Worm (Caenorhabditis elegans): ENCODE measurements around the gene F18H3.4.
A peak's percentile ranks its signal among the peaks of the same experiment; 100 is the strongest.

The F18H3.4 gene

ce11 chrX:13532424-13533309 lies 3.8 kb downstream of the F18H3.4 start, which contains the start of gene acr-12 (continued):
- no peak for TF ChIP-seq mes-2 (tag; optimal IDR thresholded peaks at IDR 0.05; ENCODE audit: poor library complexity, severe bottlenecking)
- no peak for TF ChIP-seq unc-130 (GFP tag; optimal IDR thresholded peaks at IDR 0.05)
- TF ChIP-seq mdl-1 (tag; optimal IDR thresholded peaks at IDR 0.05), result no peak
- TF ChIP-seq Y75B8A.6 (GFP tag; IDR thresholded peaks at IDR 0.05), result no peak
- TF ChIP-seq nhr-48 (tag; optimal IDR thresholded peaks at IDR 0.05), result no peak
- TF ChIP-seq cey-2 (tag; optimal IDR thresholded peaks at IDR 0.05; ENCODE audit: borderline replicate concordance, insufficient read depth), result no peak
- TF ChIP-seq nhr-11 (tag; optimal IDR thresholded peaks at IDR 0.05), result no peak
- TF ChIP-seq unc-62 (GFP tag; optimal IDR thresholded peaks at IDR 0.05 in 1 of 2), result peak in 1 of 2 experiments; percentile 93
- no peak for TF ChIP-seq unc-62 (tag; optimal IDR thresholded peaks at IDR 0.05)

ce11 chrX:13536759-13537158 lies 7.9 kb downstream of the F18H3.4 start, which contains the start of gene R01E6.5:
Gene R01E6.5, plus strand, starts transcription at chrX:13537059.
- no peak for TF ChIP-seq fos-1 (tag; optimal IDR thresholded peaks at IDR 0.05)
- no peak for TF ChIP-seq mxl-3 (GFP tag; optimal IDR thresholded peaks at IDR 0.05)
- no peak for TF ChIP-seq lim-7 (GFP tag; IDR thresholded peaks at IDR 0.05)
- TF ChIP-seq F44E2.7 (GFP tag; IDR thresholded peaks at IDR 0.05), result no peak
- TF ChIP-seq hlh-11 (tag; optimal IDR thresholded peaks at IDR 0.05), result no peak
- no peak for TF ChIP-seq madf-9 (GFP tag; conservative IDR thresholded peaks at IDR 0.05)
- no peak for TF ChIP-seq ceh-82 (tag; optimal IDR thresholded peaks at IDR 0.05)
- no peak for TF ChIP-seq egl-43 (GFP tag; IDR thresholded peaks at IDR 0.05)
- no peak for TF ChIP-seq F10B5.3 (tag; optimal IDR thresholded peaks at IDR 0.05)
- TF ChIP-seq jun-1 (tag; optimal IDR thresholded peaks at IDR 0.05), result no peak
- no peak for TF ChIP-seq tra-1 (GFP tag; IDR thresholded peaks at IDR 0.05)
- no peak for TF ChIP-seq ceh-28 (tag; optimal IDR thresholded peaks at IDR 0.05)
- no peak for TF ChIP-seq nhr-6 (tag; optimal IDR thresholded peaks at IDR 0.05)

ce11 chrX:13539701-13540100 lies 10.8 kb downstream of the F18H3.4 start:
- peak in 1 of 2 experiments; percentile 51 for TF ChIP-seq mdl-1 (tag; optimal IDR thresholded peaks at IDR 0.05)
- TF ChIP-seq egl-43 (GFP tag; IDR thresholded peaks at IDR 0.05), result no peak
- no peak for TF ChIP-seq Y105C5A.15 (GFP tag; IDR thresholded peaks at IDR 0.05)
- no peak for TF ChIP-seq dmd-8 (GFP tag; IDR thresholded peaks at IDR 0.05)
- no peak for TF ChIP-seq cey-2 (tag; optimal IDR thresholded peaks at IDR 0.05; ENCODE audit: borderline replicate concordance, insufficient read depth)
- TF ChIP-seq daf-12 (tag; optimal IDR thresholded peaks at IDR 0.05), result no peak
- TF ChIP-seq dmd-6 (GFP tag; IDR thresholded peaks at IDR 0.05), result peak; percentile 58
- TF ChIP-seq ceh-44 (GFP tag; IDR thresholded peaks at IDR 0.05), result no peak
- TF ChIP-seq spr-1 (tag; optimal IDR thresholded peaks at IDR 0.05), result no peak
- TF ChIP-seq lsy-2 (tag; optimal IDR thresholded peaks at IDR 0.05), result peak in 1 of 2 experiments; percentile 35
- TF ChIP-seq rbr-2 (tag; optimal IDR thresholded peaks at IDR 0.05), result no peak
- no peak for TF ChIP-seq pqm-1 (tag; optimal IDR thresholded peaks at IDR 0.05)
- TF ChIP-seq nhr-48 (tag; optimal IDR thresholded peaks at IDR 0.05), result no peak
- TF ChIP-seq zfp-2 (tag; optimal IDR thresholded peaks at IDR 0.05), result no peak
- TF ChIP-seq F10B5.3 (tag; optimal IDR thresholded peaks at IDR 0.05), result no peak
- TF ChIP-seq F37D6.2 (tag; optimal IDR thresholded peaks at IDR 0.05), result no peak
- TF ChIP-seq nhr-41 (GFP tag; IDR thresholded peaks at IDR 0.05), result no peak
- TF ChIP-seq T26A8.4 (GFP tag; IDR thresholded peaks at IDR 0.05), result no peak
- TF ChIP-seq mdt-29 (GFP tag; IDR thresholded peaks at IDR 0.05), result no peak
- TF ChIP-seq unc-130 (GFP tag; optimal IDR thresholded peaks at IDR 0.05), result no peak
- no peak for TF ChIP-seq lin-38 (GFP tag; IDR thresholded peaks at IDR 0.05)
- TF ChIP-seq hlh-11 (tag; optimal IDR thresholded peaks at IDR 0.05), result peak; percentile 61
- no peak for TF ChIP-seq mxl-2 (GFP tag; conservative IDR thresholded peaks at IDR 0.05)
- TF ChIP-seq hmg-1.1 (GFP tag; IDR thresholded peaks at IDR 0.05), result no peak
- TF ChIP-seq mes-2 (tag; optimal IDR thresholded peaks at IDR 0.05; ENCODE audit: poor library complexity, severe bottlenecking), result no peak
- peak in 1 of 2 experiments; percentile 96 for TF ChIP-seq unc-62 (GFP tag; optimal IDR thresholded peaks at IDR 0.05 in 1 of 2)
- no peak for TF ChIP-seq unc-62 (tag; optimal IDR thresholded peaks at IDR 0.05)
- peak; percentile 13 for TF ChIP-seq nhr-10 (tag; optimal IDR thresholded peaks at IDR 0.05)
- TF ChIP-seq hlh-30 (tag; optimal IDR thresholded peaks at IDR 0.05; ENCODE audit: insufficient read depth), result peak; percentile 52
- no peak for TF ChIP-seq ceh-20 (GFP tag; IDR thresholded peaks at IDR 0.05)
- peak; percentile 13 for TF ChIP-seq nhr-11 (tag; optimal IDR thresholded peaks at IDR 0.05)
- TF ChIP-seq daf-16 (GFP tag; optimal IDR thresholded peaks at IDR 0.05), result no peak
- peak; percentile 25 for TF ChIP-seq daf-16 (tag; optimal IDR thresholded peaks at IDR 0.05)
- TF ChIP-seq lir-3 (tag; optimal IDR thresholded peaks at IDR 0.05), result no peak
- no peak for TF ChIP-seq ceh-28 (tag; optimal IDR thresholded peaks at IDR 0.05)
